Worm (Caenorhabditis elegans) whole organism, L1 larva: ENCODE results near the gene F23F12.13.

Experiments used
- C04F5.9 ChIP-seq: sonication (generic microtip); optimal IDR thresholded peaks from 2 replicates; lab custom pipeline; 2016; ENCODE audit warnings: missing genetic modification characterization, missing compliant biosample characterization
- C34B4.2 ChIP-seq: sonication (generic microtip); optimal IDR thresholded peaks from 2 replicates; lab custom pipeline; 2017; ENCODE audit warnings: mild to moderate bottlenecking, missing genetic modification characterization, missing compliant biosample characterization
- F16B12.6 ChIP-seq: fragments of 150-350 bp; optimal IDR thresholded peaks from 2 replicates; lab custom pipeline; 2014; ENCODE audit warnings: missing biosample characterization, missing genetic modification characterization
- alr-1 ChIP-seq: fragments of 200-800 bp; sonication (Bioruptor generic); optimal IDR thresholded peaks from 2 replicates; lab custom pipeline; 2018; ENCODE audit warnings: borderline replicate concordance, mild to moderate bottlenecking, missing genetic modification characterization, missing compliant biosample characterization
- ama-1 ChIP-seq: fragments of 150-350 bp; optimal IDR thresholded peaks from 2 replicates; lab custom pipeline; 2014
- ceh-63 ChIP-seq: fragments of 200-800 bp; sonication (Bioruptor generic); optimal IDR thresholded peaks from 2 replicates; lab custom pipeline; 2018; ENCODE audit warnings: mild to moderate bottlenecking, missing genetic modification characterization, missing compliant biosample characterization
- ceh-8 ChIP-seq: fragments of 200-800 bp; sonication (Bioruptor generic); optimal IDR thresholded peaks from 2 replicates; lab custom pipeline; 2018; ENCODE audit warnings: mild to moderate bottlenecking, missing genetic modification characterization, moderate library complexity, missing compliant biosample characterization
- ceh-82 ChIP-seq, 3 experiments: fragments of 150-350 bp in 1 of 3; sonication (generic microtip) in 2 of 3; optimal IDR thresholded peaks; 2 replicates each; lab custom pipeline; 2014 to 2017; ENCODE audit warnings: missing biosample characterization in 3 of 3, missing genetic modification characterization in 3 of 3
- ceh-88 ChIP-seq: fragments of 200-800 bp; sonication (Bioruptor generic); IDR thresholded peaks from 2 replicates; pipeline ENCODE4 v1.3.6; 2022; ENCODE audit warnings: missing genetic modification characterization, missing compliant biosample characterization
- dpl-1 ChIP-seq, 3 experiments: fragments of 150-350 bp in 2 of 3; sonication (generic microtip) in 1 of 3; optimal IDR thresholded peaks; 2 replicates each; lab custom pipeline; 2014 to 2017; ENCODE audit warnings: missing biosample characterization in 3 of 3, missing genetic modification characterization in 3 of 3, missing genetic modification reagents in 3 of 3
- dsc-1 ChIP-seq: sonication (generic microtip); optimal IDR thresholded peaks from 2 replicates; lab custom pipeline; 2016; ENCODE audit warnings: mild to moderate bottlenecking, missing genetic modification characterization, missing compliant biosample characterization
- efl-1 ChIP-seq, 4 experiments: fragments of 150-350 bp; optimal IDR thresholded peaks in 3 of 4; peaks in 1 of 4; 1 replicate in 1 of 4; 2 replicates in 3 of 4; lab custom pipeline; 2014; ENCODE audit warnings: missing biosample characterization in 2 of 4, missing genetic modification characterization in 2 of 4, missing genetic modification reagents in 2 of 4
- egl-27 ChIP-seq, 2 experiments: fragments of 150-350 bp in 1 of 2; sonication (generic microtip); optimal IDR thresholded peaks; 3 replicates each; lab custom pipeline; 2017 to 2018; ENCODE audit warnings: missing biosample characterization in 2 of 2, missing genetic modification characterization in 2 of 2, missing genetic modification reagents in 2 of 2
- elt-2 ChIP-seq: sonication (generic microtip); optimal IDR thresholded peaks from 2 replicates; lab custom pipeline; 2016; ENCODE audit warnings: missing genetic modification characterization, mild to moderate bottlenecking, inconsistent platforms, missing compliant biosample characterization, missing genetic modification reagents
- fkh-10 ChIP-seq: sonication (generic microtip); optimal IDR thresholded peaks from 2 replicates; lab custom pipeline; 2017; ENCODE audit warnings: missing biosample characterization, missing genetic modification reagents, missing genetic modification characterization
- fkh-4 ChIP-seq: sonication (generic microtip); optimal IDR thresholded peaks from 2 replicates; lab custom pipeline; 2016; ENCODE audit warnings: missing compliant biosample characterization, missing genetic modification characterization, borderline replicate concordance
- grh-1 ChIP-seq: fragments of 200-800 bp; sonication (Bioruptor generic); IDR thresholded peaks from 2 replicates; pipeline ENCODE4 v1.3.6; 2022; ENCODE audit warnings: missing genetic modification reagents, missing genetic modification characterization, missing compliant biosample characterization
- hlh-17 ChIP-seq: fragments of 200-800 bp; sonication (Bioruptor generic); optimal IDR thresholded peaks from 2 replicates; lab custom pipeline; 2018; ENCODE audit warnings: missing genetic modification characterization, mild to moderate bottlenecking, missing compliant biosample characterization, moderate library complexity, borderline replicate concordance
- hlh-4 ChIP-seq: sonication (generic microtip); optimal IDR thresholded peaks from 2 replicates; lab custom pipeline; 2016; ENCODE audit warnings: mild to moderate bottlenecking, missing genetic modification characterization, missing compliant biosample characterization
- irx-1 ChIP-seq: sonication (generic microtip); optimal IDR thresholded peaks from 2 replicates; lab custom pipeline; 2016; ENCODE audit warnings: missing genetic modification characterization, missing compliant biosample characterization
- isw-1 ChIP-seq: fragments of 200-800 bp; sonication (Bioruptor generic); IDR thresholded peaks from 2 replicates; pipeline ENCODE4 v1.3.6; 2022; ENCODE audit warnings: missing genetic modification characterization, missing compliant biosample characterization
- lin-13 ChIP-seq: fragments of 150-350 bp; optimal IDR thresholded peaks from 2 replicates; lab custom pipeline; 2014; ENCODE audit warnings: missing biosample characterization, missing genetic modification reagents, missing genetic modification characterization
- lin-14 ChIP-seq: fragments of 200-800 bp; sonication (Bioruptor generic); optimal IDR thresholded peaks from 2 replicates; lab custom pipeline; 2018; ENCODE audit warnings: mild to moderate bottlenecking, missing genetic modification characterization, moderate library complexity, missing compliant biosample characterization
- lin-15B ChIP-seq: fragments of 150-350 bp; sonication (generic microtip); optimal IDR thresholded peaks from 3 replicates; lab custom pipeline; 2014; ENCODE audit warnings: missing biosample characterization, missing genetic modification characterization
- lin-39 ChIP-seq: fragments of 150-350 bp; optimal IDR thresholded peaks from 2 replicates; lab custom pipeline; 2014; ENCODE audit warnings: missing biosample characterization, missing genetic modification reagents, missing genetic modification characterization
- lsy-2 ChIP-seq, 2 experiments: fragments of 150-350 bp; optimal IDR thresholded peaks; 2 replicates each; lab custom pipeline; 2014; ENCODE audit warnings: missing biosample characterization in 2 of 2, missing genetic modification characterization in 2 of 2
- mab-9 ChIP-seq: fragments of 200-800 bp; sonication (Bioruptor generic); IDR thresholded peaks from 2 replicates; pipeline ENCODE4 v1.3.6; 2022; ENCODE audit warnings: missing genetic modification reagents, missing genetic modification characterization, missing compliant biosample characterization
- mef-2 ChIP-seq: fragments of 150-350 bp; optimal IDR thresholded peaks from 2 replicates; lab custom pipeline; 2014; ENCODE audit warnings: missing biosample characterization, missing genetic modification characterization
- mep-1 ChIP-seq: fragments of 150-350 bp; optimal IDR thresholded peaks from 2 replicates; lab custom pipeline; 2014; ENCODE audit warnings: missing biosample characterization, missing genetic modification characterization
- nhr-11 ChIP-seq: fragments of 150-350 bp; optimal IDR thresholded peaks from 2 replicates; lab custom pipeline; 2014; ENCODE audit warnings: missing biosample characterization, missing genetic modification characterization
- nhr-12 ChIP-seq: sonication (generic microtip); optimal IDR thresholded peaks from 2 replicates; lab custom pipeline; 2017; ENCODE audit warnings: missing biosample characterization, missing genetic modification characterization
- nhr-19 ChIP-seq: fragments of 200-800 bp; sonication (Bioruptor generic); conservative IDR thresholded peaks from 2 replicates; pipeline ENCODE4 v1.3.6; 2022; ENCODE audit warnings: missing genetic modification characterization, missing compliant biosample characterization
- nhr-28 ChIP-seq: fragments of 150-350 bp; optimal IDR thresholded peaks from 2 replicates; lab custom pipeline; 2014; ENCODE audit warnings: missing biosample characterization, missing genetic modification characterization
- nhr-47 ChIP-seq: sonication (generic microtip); optimal IDR thresholded peaks from 2 replicates; lab custom pipeline; 2016; ENCODE audit warnings: mild to moderate bottlenecking, missing genetic modification characterization, moderate library complexity, missing compliant biosample characterization
- nhr-71 ChIP-seq: sonication (generic microtip); optimal IDR thresholded peaks from 2 replicates; lab custom pipeline; 2016; ENCODE audit warnings: mild to moderate bottlenecking, missing genetic modification characterization, moderate library complexity, missing compliant biosample characterization
- nhr-76 ChIP-seq: sonication (generic microtip); optimal IDR thresholded peaks from 2 replicates; lab custom pipeline; 2017; ENCODE audit warnings: missing biosample characterization, missing genetic modification characterization
- nhr-77 ChIP-seq: fragments of 150-350 bp; optimal IDR thresholded peaks from 2 replicates; lab custom pipeline; 2014; ENCODE audit warnings: missing biosample characterization, missing genetic modification characterization
- nhr-85 ChIP-seq: sonication (generic microtip); peaks from one replicate; lab custom pipeline; 2016; ENCODE audit warnings: missing genetic modification characterization, inconsistent platforms, missing compliant biosample characterization
- nhr-90 ChIP-seq: sonication (generic microtip); optimal IDR thresholded peaks from 2 replicates; lab custom pipeline; 2016; ENCODE audit warnings: mild to moderate bottlenecking, missing genetic modification characterization, missing compliant biosample characterization; ENCODE audit not compliant: poor library complexity
- pax-3 ChIP-seq: fragments of 200-800 bp; sonication (Bioruptor generic); optimal IDR thresholded peaks from 2 replicates; lab custom pipeline; 2018; ENCODE audit warnings: mild to moderate bottlenecking, missing genetic modification characterization, moderate library complexity, missing compliant biosample characterization
- rnt-1 ChIP-seq: sonication (generic microtip); optimal IDR thresholded peaks from 2 replicates; lab custom pipeline; 2016; ENCODE audit warnings: mild to moderate bottlenecking, missing genetic modification characterization, moderate library complexity, missing compliant biosample characterization
- snu-23 ChIP-seq: sonication (generic microtip); optimal IDR thresholded peaks from 2 replicates; lab custom pipeline; 2016; ENCODE audit warnings: missing genetic modification characterization, missing compliant biosample characterization
- sox-4 ChIP-seq: sonication (generic microtip); optimal IDR thresholded peaks from 2 replicates; lab custom pipeline; 2016; ENCODE audit warnings: missing genetic modification characterization, missing compliant biosample characterization
- sptf-1 ChIP-seq: fragments of 150-350 bp; optimal IDR thresholded peaks from 2 replicates; lab custom pipeline; 2014; ENCODE audit warnings: missing biosample characterization, missing genetic modification characterization
- sup-37 ChIP-seq: fragments of 200-800 bp; sonication (Bioruptor generic); optimal IDR thresholded peaks from 2 replicates; lab custom pipeline; 2018; ENCODE audit warnings: mild to moderate bottlenecking, missing genetic modification characterization, missing compliant biosample characterization
- tbx-2 ChIP-seq: sonication (generic microtip); optimal IDR thresholded peaks from 2 replicates; lab custom pipeline; 2016; ENCODE audit warnings: missing genetic modification characterization, missing compliant biosample characterization
- unc-98 ChIP-seq: fragments of 200-800 bp; sonication (Bioruptor generic); IDR thresholded peaks from 2 replicates; pipeline ENCODE4 v1.3.6; 2022; ENCODE audit warnings: missing genetic modification characterization, missing compliant biosample characterization
- xbp-1 ChIP-seq: sonication (generic microtip); optimal IDR thresholded peaks from 2 replicates; lab custom pipeline; 2016; ENCODE audit warnings: missing genetic modification characterization, missing compliant biosample characterization
- zag-1 ChIP-seq: fragments of 150-350 bp; optimal IDR thresholded peaks from 2 replicates; lab custom pipeline; 2014; ENCODE audit warnings: missing biosample characterization, missing genetic modification characterization
- zip-4 ChIP-seq: fragments of 200-800 bp; sonication (Bioruptor generic); optimal IDR thresholded peaks from 2 replicates; lab custom pipeline; 2018; ENCODE audit warnings: mild to moderate bottlenecking, missing genetic modification characterization, moderate library complexity, missing compliant biosample characterization
- ztf-11 ChIP-seq, 2 experiments: sonication (generic microtip); optimal IDR thresholded peaks; 2 replicates each; lab custom pipeline; 2016 to 2017; ENCODE audit warnings: missing genetic modification characterization in 2 of 2, missing biosample characterization in 1 of 2, missing compliant biosample characterization in 1 of 2
- ztf-4 ChIP-seq: fragments of 150-350 bp; optimal IDR thresholded peaks from 2 replicates; lab custom pipeline; 2014; ENCODE audit warnings: missing biosample characterization, missing genetic modification characterization

Gene F23F12.13

ce11 chrIII:6453665-6454064, 41.8 kb upstream of the F23F12.13 start:
- TF ChIP-seq C04F5.9 (tag; lab: Kevin White, UChicago) (no peak), zag-1 (tag; lab: Kevin White, UChicago) (peak; percentile 11), nhr-28 (tag; lab: Kevin White, UChicago) (no peak), ztf-11 (tag; optimal IDR thresholded peaks at IDR 0.05; lab: Kevin White, UChicago) (no peak), nhr-85 (tag; lab: Kevin White, UChicago) (peak; percentile 83), sptf-1 (tag; lab: Kevin White, UChicago) (no peak), alr-1 (tag; lab: Kevin White, UChicago) (no peak), sox-4 (tag; lab: Kevin White, UChicago) (no peak), isw-1 (GFP tag; lab: Robert Waterston, UW) (peak; percentile 46), lin-13 (GFP tag; lab: Kevin White, UChicago) (peak; percentile 82), lin-39 (tag; lab: Kevin White, UChicago) (no peak), nhr-76 (tag; lab: Kevin White, UChicago) (no peak), dpl-1 (GFP tag; optimal IDR thresholded peaks at IDR 0.05; lab: Kevin White, UChicago) (peak; percentile 73 to 79 (median 76)), fkh-10 (GFP tag; lab: Kevin White, UChicago) (peak; percentile 18), F16B12.6 (tag; lab: Kevin White, UChicago) (peak; percentile 55), xbp-1 (tag; lab: Kevin White, UChicago) (peak; percentile 65), nhr-12 (tag; lab: Kevin White, UChicago) (no peak), egl-27 (tag; optimal IDR thresholded peaks at IDR 0.05; lab: Kevin White, UChicago) (no peak), grh-1 (no peak), nhr-47 (tag; lab: Kevin White, UChicago) (peak; percentile 65), mep-1 (peak; percentile 49), pax-3 (tag; lab: Kevin White, UChicago) (no peak), nhr-90 (tag; lab: Kevin White, UChicago) (peak; percentile 30), unc-98 (no peak), snu-23 (GFP tag; lab: Kevin White, UChicago) (peak; percentile 86), mab-9 (GFP tag; lab: Robert Waterston, UW) (no peak), ceh-82 (tag; optimal IDR thresholded peaks at IDR 0.05; lab: Kevin White, UChicago) (peak; percentile 50 to 88 (median 73)), elt-2 (tag; lab: Kevin White, UChicago) (no peak), mef-2 (tag; lab: Kevin White, UChicago) (peak; percentile 7), ceh-88 (GFP tag; lab: Robert Waterston, UW) (peak; percentile 51; the same call in 1 of the 2 replicates), zip-4 (GFP tag; lab: Kevin White, UChicago) (no peak), lsy-2 (tag; optimal IDR thresholded peaks at IDR 0.05; lab: Kevin White, UChicago) (peak; percentile 86 to 92), nhr-77 (tag; lab: Kevin White, UChicago) (peak; percentile 85), ztf-4 (tag; lab: Kevin White, UChicago) (peak; percentile 66), ceh-63 (GFP tag; lab: Kevin White, UChicago) (no peak), C34B4.2 (tag; lab: Kevin White, UChicago) (no peak), dsc-1 (peak; percentile 29), fkh-4 (tag; lab: Kevin White, UChicago) (no peak), efl-1 (optimal IDR thresholded peaks at IDR 0.05; lab: Kevin White, UChicago) (peak; percentile 84 to 89), efl-1 (GFP tag; optimal IDR thresholded peaks at IDR 0.05 in 1 of 2; lab: Kevin White, UChicago) (peak; percentile 72 to 97), tbx-2 (peak; percentile 64), nhr-11 (tag; lab: Kevin White, UChicago) (no peak), ceh-8 (GFP tag; lab: Kevin White, UChicago) (no peak), irx-1 (tag; lab: Kevin White, UChicago) (no peak), nhr-71 (tag; lab: Kevin White, UChicago) (peak; percentile 85), hlh-17 (GFP tag; lab: Kevin White, UChicago) (no peak), rnt-1 (peak; percentile 83), hlh-4 (no peak), lin-14 (GFP tag; lab: Kevin White, UChicago) (peak; percentile 92), nhr-19 (GFP tag; lab: Robert Waterston, UW) (peak; percentile 78), lin-15B (peak; percentile 55), ama-1 (lab: Kevin White, UChicago) (no peak), sup-37 (GFP tag; lab: Kevin White, UChicago) (no peak)
